Worm (Caenorhabditis elegans) whole organism, L2 larva: ENCODE data around the gene F40G12.4.
A peak's percentile ranks its signal among the peaks of the same experiment; 100 is the strongest.
"Not testable (repeated sequence)": the region's sequence is repeated elsewhere in the genome, so short reads cannot be mapped to it uniquely, and the experiment has no call there.

Experiments used
- Y55F3AM.14 ChIP-seq: fragments of 200-800 bp; sonication (Bioruptor generic); optimal IDR thresholded peaks from 2 replicates; lab custom pipeline; 2018; ENCODE audit warnings: mild to moderate bottlenecking, missing genetic modification characterization, missing compliant biosample characterization
- alr-1 ChIP-seq: fragments of 150-350 bp; optimal IDR thresholded peaks from 2 replicates; lab custom pipeline; 2014; ENCODE audit warnings: missing biosample characterization, missing genetic modification characterization
- ama-1 ChIP-seq: fragments of 150-350 bp; optimal IDR thresholded peaks from 2 replicates; lab custom pipeline; 2018; ENCODE audit warnings: inconsistent platforms
- blmp-1 ChIP-seq: sonication (generic microtip); optimal IDR thresholded peaks from 2 replicates; lab custom pipeline; 2017; ENCODE audit warnings: missing genetic modification characterization, mild to moderate bottlenecking, missing compliant biosample characterization, antibody characterized with exemption, moderate library complexity; ENCODE audit not compliant: insufficient read depth
- dmd-4 ChIP-seq: sonication (generic microtip); optimal IDR thresholded peaks from 2 replicates; lab custom pipeline; 2017; ENCODE audit warnings: missing biosample characterization, missing genetic modification characterization
- egl-27 ChIP-seq: sonication (generic microtip); optimal IDR thresholded peaks from 3 replicates; lab custom pipeline; 2017; ENCODE audit warnings: missing biosample characterization, missing genetic modification reagents, missing genetic modification characterization
- elt-3 ChIP-seq: sonication (generic microtip); optimal IDR thresholded peaks from 2 replicates; lab custom pipeline; 2017; ENCODE audit warnings: missing biosample characterization, missing genetic modification characterization
- fos-1 ChIP-seq: fragments of 150-350 bp; optimal IDR thresholded peaks from 2 replicates; lab custom pipeline; 2014; ENCODE audit warnings: missing biosample characterization, missing genetic modification characterization
- gmeb-1 ChIP-seq: fragments of 150-350 bp; optimal IDR thresholded peaks from 2 replicates; lab custom pipeline; 2014; ENCODE audit warnings: missing biosample characterization, missing genetic modification characterization
- lin-13 ChIP-seq: fragments of 150-350 bp; optimal IDR thresholded peaks from 2 replicates; lab custom pipeline; 2014; ENCODE audit warnings: missing biosample characterization, missing genetic modification reagents, missing genetic modification characterization
- mab-5 ChIP-seq: fragments of 150-350 bp; optimal IDR thresholded peaks from 2 replicates; lab custom pipeline; 2014; ENCODE audit warnings: missing biosample characterization, missing genetic modification characterization
- mbf-1 ChIP-seq: sonication (generic microtip); optimal IDR thresholded peaks from 2 replicates; lab custom pipeline; 2017; ENCODE audit warnings: missing biosample characterization, missing genetic modification characterization
- mdl-1 ChIP-seq, 2 experiments: fragments of 150-350 bp in 1 of 2; sonication (generic microtip) in 1 of 2; optimal IDR thresholded peaks; 2 replicates each; lab custom pipeline; 2017; ENCODE audit warnings: missing biosample characterization in 2 of 2, missing genetic modification characterization in 2 of 2
- nhr-10 ChIP-seq: sonication (generic microtip); optimal IDR thresholded peaks from 2 replicates; lab custom pipeline; 2017; ENCODE audit warnings: missing biosample characterization, missing genetic modification characterization
- nhr-11 ChIP-seq: fragments of 150-350 bp; optimal IDR thresholded peaks from 2 replicates; lab custom pipeline; 2014; ENCODE audit warnings: missing biosample characterization, missing genetic modification characterization
- nhr-12 ChIP-seq: fragments of 150-350 bp; optimal IDR thresholded peaks from 2 replicates; lab custom pipeline; 2014; ENCODE audit warnings: missing biosample characterization, missing genetic modification characterization
- nhr-23 ChIP-seq: fragments of 150-350 bp; optimal IDR thresholded peaks from 2 replicates; lab custom pipeline; 2014; ENCODE audit warnings: missing biosample characterization, missing genetic modification reagents, missing genetic modification characterization
- nhr-25 ChIP-seq: fragments of 150-350 bp; sonication (generic microtip); optimal IDR thresholded peaks from 3 replicates; lab custom pipeline; 2014; ENCODE audit warnings: missing biosample characterization, missing genetic modification characterization
- nhr-6 ChIP-seq: fragments of 150-350 bp; optimal IDR thresholded peaks from 2 replicates; lab custom pipeline; 2014; ENCODE audit warnings: missing biosample characterization, missing genetic modification characterization
- sma-3 ChIP-seq: sonication (generic microtip); optimal IDR thresholded peaks from 2 replicates; lab custom pipeline; 2016; ENCODE audit warnings: missing genetic modification reagents, missing genetic modification characterization, missing compliant biosample characterization
- sma-9 ChIP-seq, 2 experiments: fragments of 150-350 bp in 1 of 2; sonication (generic microtip) in 1 of 2; optimal IDR thresholded peaks; 2 replicates each; lab custom pipeline; 2014 to 2016; ENCODE audit warnings: missing genetic modification characterization in 2 of 2, mild to moderate bottlenecking in 1 of 2, missing biosample characterization in 1 of 2, missing compliant biosample characterization in 1 of 2, missing genetic modification reagents in 1 of 2, moderate library complexity in 1 of 2
- unc-39 ChIP-seq: fragments of 150-350 bp; optimal IDR thresholded peaks from 2 replicates; lab custom pipeline; 2014; ENCODE audit warnings: missing biosample characterization, missing genetic modification characterization
- unc-55 ChIP-seq: fragments of 150-350 bp; sonication (generic microtip); optimal IDR thresholded peaks from 3 replicates; lab custom pipeline; 2014; ENCODE audit warnings: missing biosample characterization, missing genetic modification reagents, missing genetic modification characterization
- zag-1 ChIP-seq: fragments of 150-350 bp; optimal IDR thresholded peaks from 2 replicates; lab custom pipeline; 2014; ENCODE audit warnings: missing biosample characterization, missing genetic modification characterization
- ztf-1 ChIP-seq: fragments of 200-800 bp; sonication (Bioruptor generic); conservative IDR thresholded peaks from 2 replicates; pipeline ENCODE4 v1.3.6; 2022; ENCODE audit warnings: missing genetic modification characterization, missing compliant biosample characterization
- ztf-4 ChIP-seq: fragments of 150-350 bp; optimal IDR thresholded peaks from 2 replicates; lab custom pipeline; 2014; ENCODE audit warnings: missing biosample characterization, missing genetic modification characterization

Gene F40G12.4

DNA sequence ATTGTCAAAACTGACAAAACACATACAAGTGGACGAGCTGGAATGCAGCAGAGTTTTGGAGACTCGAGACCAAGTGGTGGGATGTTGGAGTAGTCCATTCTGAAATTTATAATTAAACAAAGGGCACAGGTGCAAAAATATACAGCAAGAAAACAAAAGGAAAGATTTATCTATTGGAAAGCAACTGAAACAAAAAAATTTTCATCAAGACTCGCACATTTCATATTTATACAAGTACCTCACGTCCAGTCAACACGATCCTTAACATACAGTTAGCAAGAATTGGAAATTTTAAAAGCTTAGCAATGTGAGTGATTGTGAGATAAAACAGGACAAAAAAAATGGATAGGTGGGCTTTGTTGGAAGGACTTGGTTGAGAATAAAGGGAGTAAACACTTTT lies 45.7 kb upstream of the F40G12.4 start, which contains the start of gene F47B8.1:
Gene F47B8.1 (minus strand): TSS at position 101 of the 400 bp plus-strand sequence.
- TF ChIP-seq egl-27 (tag; lab: Kevin White, UChicago), result no peak
- TF ChIP-seq nhr-25 (tag; lab: Kevin White, UChicago), result no peak
- TF ChIP-seq zag-1, result no peak
- no peak for TF ChIP-seq elt-3 (tag; lab: Kevin White, UChicago)
- no peak for TF ChIP-seq sma-3
- no peak for TF ChIP-seq blmp-1
- TF ChIP-seq mbf-1 (tag; lab: Kevin White, UChicago), result no peak
- no peak for TF ChIP-seq lin-13 (GFP tag; lab: Kevin White, UChicago)
- TF ChIP-seq fos-1, result no peak
- no peak for TF ChIP-seq nhr-23 (tag; lab: Kevin White, UChicago)
- TF ChIP-seq mdl-1 (tag; optimal IDR thresholded peaks at IDR 0.05; lab: Kevin White, UChicago), result no peak
- no peak for TF ChIP-seq ama-1 (lab: Kevin White, UChicago)
- no peak for TF ChIP-seq sma-9 (GFP tag; optimal IDR thresholded peaks at IDR 0.05; lab: Kevin White, UChicago)
- TF ChIP-seq sma-9 (tag; optimal IDR thresholded peaks at IDR 0.05; lab: Kevin White, UChicago), result no peak

DNA sequence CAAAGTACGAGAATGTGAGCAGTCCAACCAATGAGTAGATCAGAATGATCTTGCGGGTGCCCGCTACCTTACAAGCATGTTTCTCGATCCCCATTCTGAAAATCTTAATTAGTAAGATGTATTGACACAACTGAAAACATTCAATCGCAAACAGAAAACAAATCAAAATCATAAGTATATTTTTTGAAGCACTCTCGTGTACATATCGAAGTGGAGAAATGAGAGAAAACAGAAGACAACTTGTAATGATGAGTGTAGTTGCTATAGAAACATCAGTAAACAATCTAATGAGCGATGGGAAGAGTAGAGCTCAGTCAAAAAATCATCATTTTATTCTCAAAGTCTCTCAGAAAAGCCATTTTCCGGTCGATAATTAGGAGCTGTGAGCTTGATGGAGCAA lies 44.2 kb upstream of the F40G12.4 start, which contains the start of gene F14D7.8:
Gene F14D7.8 (minus strand): TSS at position 101 of the 400 bp plus-strand sequence.
- no peak for TF ChIP-seq ama-1 (lab: Kevin White, UChicago)
- TF ChIP-seq egl-27 (tag; lab: Kevin White, UChicago), result no peak
- no peak for TF ChIP-seq Y55F3AM.14 (GFP tag; lab: Kevin White, UChicago)
- no peak for TF ChIP-seq nhr-11 (tag; lab: Kevin White, UChicago)
- no peak for TF ChIP-seq gmeb-1
- no peak for TF ChIP-seq nhr-6 (tag; lab: Kevin White, UChicago)
- no peak for TF ChIP-seq alr-1

DNA sequence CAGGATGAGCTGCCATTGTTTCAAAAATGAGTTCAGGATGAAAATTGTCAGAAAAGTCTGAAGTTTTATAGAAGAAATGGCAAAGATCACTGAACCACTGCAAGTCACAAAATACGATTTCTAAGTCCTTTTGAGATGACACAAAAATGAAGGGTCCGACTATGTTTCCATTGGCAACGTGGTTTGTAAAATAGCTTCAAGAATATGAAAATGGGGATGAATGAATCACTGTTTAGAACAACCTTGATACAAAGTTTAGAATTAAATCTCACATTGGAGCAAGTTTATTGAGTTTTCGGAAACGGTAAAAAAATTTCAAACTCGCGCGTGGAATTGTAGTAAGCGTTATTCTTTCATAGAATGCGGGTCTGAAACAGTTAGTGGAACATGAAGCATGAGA lies 42.6 kb upstream of the F40G12.4 start, which contains the start of gene ddn-3:
Gene ddn-3 (minus strand): TSS at position 101 of the 400 bp plus-strand sequence.
- TF ChIP-seq mab-5 (tag; lab: Kevin White, UChicago), result no peak
- TF ChIP-seq mdl-1 (tag; optimal IDR thresholded peaks at IDR 0.05; lab: Kevin White, UChicago), result no peak
- TF ChIP-seq unc-55 (GFP tag; lab: Kevin White, UChicago), result no peak
- TF ChIP-seq Y55F3AM.14 (GFP tag; lab: Kevin White, UChicago), result no peak
- TF ChIP-seq nhr-10 (tag; lab: Kevin White, UChicago), result no peak

ce11 chrV:14309632-14310031 lies 41.1 kb upstream of the F40G12.4 start, which contains the start of gene F14D7.14:
F14D7.14 (plus strand) TSS chrV:14309932.
- TF ChIP-seq dmd-4, ztf-4, nhr-11 (tag; lab: Kevin White, UChicago): not testable (repeated sequence)

DNA sequence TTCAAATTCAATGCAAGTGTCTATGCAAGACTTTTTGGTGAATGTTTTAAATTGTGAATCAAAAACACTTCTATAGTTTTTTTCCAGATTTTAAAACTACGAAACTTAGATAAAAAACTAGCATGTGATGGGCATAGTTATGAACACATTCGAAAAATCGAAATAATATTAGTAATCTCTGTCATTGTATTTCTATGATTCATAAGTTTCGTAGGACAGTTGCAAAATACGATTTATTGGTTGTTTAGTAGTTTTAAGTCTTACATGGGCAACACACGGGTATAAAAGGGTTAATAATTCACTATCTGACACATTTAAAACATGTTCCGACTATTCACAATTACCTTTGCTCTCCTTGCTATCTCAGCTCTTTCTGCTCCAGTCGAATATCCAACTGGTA lies 39.6 kb upstream of the F40G12.4 start, which contains the start of gene spig-5:
Gene spig-5 (plus strand): TSS at position 301 of the 400 bp plus-strand sequence.
- TF ChIP-seq nhr-12 (tag; lab: Kevin White, UChicago); unc-39 (tag; lab: Kevin White, UChicago); blmp-1: not testable (repeated sequence)

- not testable (repeated sequence) for TF ChIP-seq ztf-1; nhr-23 (tag; lab: Kevin White, UChicago); nhr-10 (tag; lab: Kevin White, UChicago)
Measured at ce11 chrV:14306771-14307170, 38.3 kb upstream of the F40G12.4 start, which contains the start of gene spig-4. spig-4 (minus strand) TSS chrV:14306871.

- TF ChIP-seq ama-1 (lab: Kevin White, UChicago), result no peak
- TF ChIP-seq blmp-1, result no peak
- TF ChIP-seq fos-1, result peak; percentile 52
- TF ChIP-seq, all 48 proteins: peak for 1
Measured at ce11 chrV:14301076-14301475, 32.6 kb upstream of the F40G12.4 start, which contains the start of gene F14D7.6. F14D7.6 (plus strand) TSS chrV:14301413.
